Worm (Caenorhabditis elegans) whole organism, L3 larva: ENCODE results near the gene EEED8.4.

ENCODE experiments used
- aly-2 ChIP-seq: fragments of 150-350 bp; optimal IDR thresholded peaks from 2 replicates; lab custom pipeline; 2014; ENCODE audit warnings: missing biosample characterization, missing genetic modification characterization
- ceh-9 ChIP-seq: sonication (generic microtip); optimal IDR thresholded peaks from 2 replicates; lab custom pipeline; 2018; ENCODE audit warnings: missing biosample characterization, missing genetic modification characterization
- elt-3 ChIP-seq, 3 experiments: fragments of 150-350 bp in 1 of 3; sonication (generic microtip) in 2 of 3; optimal IDR thresholded peaks; 2 replicates in 2 of 3; 4 replicates in 1 of 3; lab custom pipeline; 2014 to 2017; ENCODE audit warnings: missing biosample characterization in 3 of 3, missing genetic modification characterization in 3 of 3
- eor-1 ChIP-seq, 2 experiments: fragments of 150-350 bp; optimal IDR thresholded peaks; 2 replicates each; lab custom pipeline; 2014 to 2018; ENCODE audit warnings: missing biosample characterization in 2 of 2, missing genetic modification characterization in 2 of 2
- fkh-10 ChIP-seq: sonication (generic microtip); optimal IDR thresholded peaks from 2 replicates; lab custom pipeline; 2017; ENCODE audit warnings: missing biosample characterization, missing genetic modification reagents, missing genetic modification characterization
- nhr-12 ChIP-seq: fragments of 150-350 bp; optimal IDR thresholded peaks from 2 replicates; lab custom pipeline; 2014; ENCODE audit warnings: missing biosample characterization, missing genetic modification characterization
- nhr-28 ChIP-seq: fragments of 150-350 bp; optimal IDR thresholded peaks from 2 replicates; lab custom pipeline; 2014; ENCODE audit warnings: missing biosample characterization, missing genetic modification characterization
- snpc-4 ChIP-seq: fragments of 150-350 bp; optimal IDR thresholded peaks from 2 replicates; lab custom pipeline; 2014; ENCODE audit warnings: missing biosample characterization, missing genetic modification characterization
- ztf-11 ChIP-seq: fragments of 150-350 bp; optimal IDR thresholded peaks from 2 replicates; lab custom pipeline; 2014; ENCODE audit warnings: missing biosample characterization, missing genetic modification characterization

ce11 chrII:5399201-5399600 lies 9.9 kb upstream of the EEED8.4 start, which contains the start of gene mog-5:
- TF ChIP-seq ceh-9 (no peak), nhr-28 (tag; lab: Kevin White, UChicago) (no peak), ztf-11 (tag; lab: Kevin White, UChicago) (no peak), nhr-12 (no peak), elt-3 (tag; optimal IDR thresholded peaks at IDR 0.05; lab: Kevin White, UChicago) (no peak), aly-2 (no peak), fkh-10 (GFP tag; lab: Kevin White, UChicago) (no peak), snpc-4 (tag; lab: Kevin White, UChicago) (no peak), eor-1 (tag; optimal IDR thresholded peaks at IDR 0.05; lab: Kevin White, UChicago) (no peak)
